Fruit fly (Drosophila melanogaster): ENCODE results near the gene JhI-21.
A peak's percentile ranks its signal among the peaks of the same experiment; 100 is the strongest.

Gene JhI-21

dm6 chr2L:12011682-12012655 lies 43.9 kb downstream of the JhI-21 start (continued):
- TF ChIP-seq CG13894 (tag; optimal IDR thresholded peaks at IDR 0.05) (peak; percentile 90), CG11456 (GFP tag; IDR thresholded peaks at IDR 0.05) (no peak), D19B (GFP tag; optimal IDR thresholded peaks at IDR 0.05) (peak; percentile 66), CG16813 (GFP tag; IDR thresholded peaks at IDR 0.05; ENCODE audit: partially characterized antibody) (no peak), CG9817 (tag; optimal IDR thresholded peaks at IDR 0.05) (peak; percentile 40), CG3407 (GFP tag; optimal IDR thresholded peaks at IDR 0.05) (peak; percentile 51), CG31224 (GFP tag; IDR thresholded peaks at IDR 0.05) (no peak), sd (tag; optimal IDR thresholded peaks at IDR 0.05) (peak; percentile 100), CG2712 (tag; optimal IDR thresholded peaks at IDR 0.05) (peak; percentile 80), jing (GFP tag; optimal IDR thresholded peaks at IDR 0.05) (no peak), slp2 (GFP tag; optimal IDR thresholded peaks at IDR 0.05) (peak; percentile 21), CG34224 (GFP tag; IDR thresholded peaks at IDR 0.05; ENCODE audit: partially characterized antibody) (no peak), Sry-δ (GFP tag; optimal IDR thresholded peaks at IDR 0.05) (peak; percentile 49), CG3163 (GFP tag; optimal IDR thresholded peaks at IDR 0.05) (peak; percentile 73), Neu2 (GFP tag; optimal IDR thresholded peaks at IDR 0.05; ENCODE audit: borderline replicate concordance) (peak; percentile 13), nerfin-2 (GFP tag; IDR thresholded peaks at IDR 0.05; ENCODE audit: partially characterized antibody) (no peak), CG7786 (GFP tag; optimal IDR thresholded peaks at IDR 0.05) (peak; percentile 75), wdn (GFP tag; IDR thresholded peaks at IDR 0.05) (no peak), CG32772 (GFP tag; IDR thresholded peaks at IDR 0.05) (no peak), org-1 (GFP tag; optimal IDR thresholded peaks at IDR 0.05) (peak; percentile 50), CG2116 (GFP tag; optimal IDR thresholded peaks at IDR 0.05) (peak; percentile 21), CG11560 (tag; IDR thresholded peaks at IDR 0.05) (no peak), ap (GFP tag; IDR thresholded peaks at IDR 0.05) (no peak), CG1024 (GFP tag; IDR thresholded peaks at IDR 0.05) (no peak), CG18262 (tag; optimal IDR thresholded peaks at IDR 0.05) (peak; percentile 36), ase (GFP tag; IDR thresholded peaks at IDR 0.05) (no peak), CG4404 (GFP tag; IDR thresholded peaks at IDR 0.05) (no peak), zen (tag; optimal IDR thresholded peaks at IDR 0.05) (peak; percentile 31), CG6683 (GFP tag; optimal IDR thresholded peaks at IDR 0.05) (peak; percentile 45), CG18619 (GFP tag; optimal IDR thresholded peaks at IDR 0.05) (peak; percentile 60), Blimp-1 (GFP tag; optimal IDR thresholded peaks at IDR 0.05) (peak; percentile 75), z (GFP tag; IDR thresholded peaks at IDR 0.05) (no peak), da (GFP tag; optimal IDR thresholded peaks at IDR 0.05) (peak; percentile 41), CrebB (tag; optimal IDR thresholded peaks at IDR 0.05) (peak; percentile 72), Hr78 (GFP tag; optimal IDR thresholded peaks at IDR 0.05) (peak in 1 of 2 experiments; percentile 93), CG33557 (GFP tag; optimal IDR thresholded peaks at IDR 0.05) (peak; percentile 32), gcm (GFP tag; optimal IDR thresholded peaks at IDR 0.05) (peak; percentile 77), jumu (GFP tag; optimal IDR thresholded peaks at IDR 0.05) (peak; percentile 80), CG2129 (GFP tag; IDR thresholded peaks at IDR 0.05; ENCODE audit: partially characterized antibody) (no peak), seq (GFP tag; IDR thresholded peaks at IDR 0.05) (no peak), rib (GFP tag; IDR thresholded peaks at IDR 0.05) (no peak), Dll (GFP tag; IDR thresholded peaks at IDR 0.05; ENCODE audit: partially characterized antibody) (no peak), Nf-YB (GFP tag; optimal IDR thresholded peaks at IDR 0.05) (peak; percentile 88), NC2β (GFP tag; optimal IDR thresholded peaks at IDR 0.05) (peak; percentile 70), Meics (GFP tag; optimal IDR thresholded peaks at IDR 0.05) (peak; percentile 83), BEAF-32 (GFP tag; optimal IDR thresholded peaks at IDR 0.05) (peak; percentile 29), CG2202 (tag; optimal IDR thresholded peaks at IDR 0.05) (peak; percentile 24), CG3995 (GFP tag; optimal IDR thresholded peaks at IDR 0.05) (peak; percentile 87)
